Fruit fly (Drosophila melanogaster) whole organism: ENCODE data around the gene CG8745.

Source experiments
- CG8478 ChIP-seq: fragments of >200 bp; optimal IDR thresholded peaks from 2 replicates; lab custom pipeline; 2018; ENCODE audit warnings: inconsistent platforms
- Dll ChIP-seq: fragments of >200 bp; optimal IDR thresholded peaks from 2 replicates; lab custom pipeline; 2017
- pan ChIP-seq: fragments of >200 bp; optimal IDR thresholded peaks from 2 replicates; lab custom pipeline; 2017
- psq ChIP-seq: fragments of >200 bp; optimal IDR thresholded peaks from 2 replicates; lab custom pipeline; 2017
- usp ChIP-seq: fragments of >200 bp; optimal IDR thresholded peaks from 2 replicates; lab custom pipeline; 2017; ENCODE audit warnings: missing biosample characterization, missing genetic modification characterization, mixed read lengths

DNA sequence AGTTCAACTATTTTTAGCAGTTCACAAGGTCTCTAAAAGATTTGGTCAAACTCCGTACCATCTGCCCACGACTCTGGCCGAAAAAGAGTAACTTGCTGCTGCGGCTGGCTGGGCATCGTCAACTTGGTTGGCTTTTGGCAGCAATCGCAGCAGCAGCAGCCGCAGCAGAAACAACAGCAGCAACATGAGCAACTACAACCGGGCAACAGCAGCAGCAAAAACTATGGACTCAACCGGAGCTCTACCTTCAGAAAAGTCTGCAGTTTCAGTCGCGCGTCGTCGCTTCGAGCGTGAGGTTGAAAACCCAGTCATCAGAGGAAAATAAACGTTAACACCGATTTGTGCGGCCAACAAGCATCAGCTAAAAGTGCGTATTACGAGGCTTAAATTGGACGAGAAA, 12.0 kb upstream of the CG8745 start, which contains the start of gene CG13737:
- TF ChIP-seq usp (GFP tag; lab: Kevin White, UChicago): no peak
- no peak for TF ChIP-seq Dll
- TF ChIP-seq pan (lab: Kevin White, UChicago): no peak
- TF ChIP-seq psq: no peak
- no peak for TF ChIP-seq CG8478 (lab: Kevin White, UChicago)
